Fruit fly (Drosophila melanogaster): Measurements from ENCODE around the gene CCT6.

CCT6 gene

dm6 chrX:15745905-15746681, at the start of gene CCT6, which contains the start of gene CG8944:
TSS of gene CCT6 (plus strand) at chrX:15746648.
TSS of gene CG8944 (minus strand) at chrX:15746231.
- peak; percentile 8 for TF ChIP-seq CG17801 (GFP tag; optimal IDR thresholded peaks at IDR 0.05; ENCODE audit: partially characterized antibody)

DNA sequence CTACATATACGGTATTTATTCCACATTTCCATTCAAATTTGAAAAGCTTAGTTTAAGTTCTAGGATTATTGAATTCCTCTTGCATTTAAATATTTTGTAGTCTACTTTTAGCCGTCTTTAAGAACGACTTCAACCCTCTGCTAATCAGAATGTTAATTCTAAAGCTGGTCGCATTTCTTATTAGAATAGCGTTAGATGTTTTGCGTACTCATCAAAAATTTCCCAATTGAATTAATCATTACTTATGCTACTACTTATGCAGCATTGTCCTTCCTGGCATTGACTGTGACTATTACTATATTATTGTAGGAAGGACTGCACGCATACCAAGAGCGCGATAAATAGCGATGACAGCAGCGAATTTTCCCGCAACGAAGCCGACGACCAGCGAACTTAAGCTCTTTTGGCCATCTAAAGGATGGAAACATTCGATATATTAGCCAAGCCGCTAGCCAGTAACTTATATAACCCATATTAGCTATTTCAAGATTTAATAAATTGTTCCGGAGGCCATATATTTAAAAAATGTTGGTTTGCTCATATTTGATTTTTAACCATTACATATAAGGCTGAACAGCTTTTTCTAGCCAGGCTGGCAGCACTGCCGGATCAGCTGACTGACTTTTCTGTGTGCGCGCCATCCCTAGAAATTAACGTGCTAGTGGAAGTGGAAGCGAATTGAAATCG, 49.5 kb upstream of the CCT6 start, which contains the start of gene CG8128:
CG8128 (plus strand) TSS at position 641 of the 687 bp plus-strand sequence.
- peak; percentile 8 for TF ChIP-seq CG17801 (GFP tag; optimal IDR thresholded peaks at IDR 0.05; ENCODE audit: partially characterized antibody)

DNA sequence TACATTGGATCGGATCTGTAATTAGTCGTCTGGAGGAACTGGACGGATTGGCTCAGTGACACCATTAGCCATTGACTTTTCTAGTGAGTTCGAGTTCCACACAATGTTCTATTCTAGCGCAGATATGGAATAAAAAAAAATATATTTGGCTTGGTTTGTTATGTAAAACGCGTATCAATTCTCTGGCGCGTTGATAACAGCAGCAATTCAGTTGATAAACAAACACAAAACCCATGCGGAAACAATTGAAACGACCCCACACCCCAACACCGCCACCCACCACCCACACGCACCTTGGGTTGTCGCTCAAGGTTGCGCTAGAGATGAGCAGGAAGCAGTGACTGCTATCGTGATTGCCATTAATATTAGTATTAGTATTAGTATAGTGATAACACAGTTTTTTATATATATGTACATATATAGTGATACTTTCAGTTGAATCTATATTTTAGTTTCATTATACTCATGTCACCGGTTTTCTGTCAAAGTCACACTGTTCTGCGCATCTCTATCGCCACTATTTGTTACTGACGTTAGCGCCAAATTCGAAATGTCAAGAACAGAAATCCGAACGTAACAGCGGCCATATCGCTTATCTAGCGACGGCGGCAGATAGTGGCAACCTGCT, 48.8 kb upstream of the CCT6 start:
- peak; percentile 86 for TF ChIP-seq CG17801 (GFP tag; optimal IDR thresholded peaks at IDR 0.05; ENCODE audit: partially characterized antibody)

DNA sequence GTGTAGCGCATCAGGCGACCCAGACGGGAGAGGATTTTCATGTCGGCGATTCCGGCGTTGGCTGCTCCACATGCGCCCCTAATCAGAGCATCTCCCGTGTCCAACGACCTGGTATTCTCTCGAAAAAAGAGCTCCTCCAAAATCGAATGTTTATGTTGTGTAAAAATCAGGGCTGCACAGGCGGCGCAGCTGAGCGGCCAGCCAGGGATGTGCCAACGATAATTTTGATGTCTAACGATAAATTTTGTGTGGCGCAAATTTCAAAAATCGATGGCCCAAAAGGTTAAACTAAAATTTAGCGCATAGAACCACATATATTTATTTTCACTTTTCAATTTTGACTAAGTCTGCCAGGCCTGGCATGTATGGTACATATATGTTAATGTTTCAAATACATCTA, 45.4 kb upstream of the CCT6 start, which contains the start of gene CG9240:
CG9240 (minus strand) TSS at position 213 of the 400 bp plus-strand sequence.
- peak; percentile 47 for TF ChIP-seq CG17801 (GFP tag; optimal IDR thresholded peaks at IDR 0.05; ENCODE audit: partially characterized antibody)

DNA sequence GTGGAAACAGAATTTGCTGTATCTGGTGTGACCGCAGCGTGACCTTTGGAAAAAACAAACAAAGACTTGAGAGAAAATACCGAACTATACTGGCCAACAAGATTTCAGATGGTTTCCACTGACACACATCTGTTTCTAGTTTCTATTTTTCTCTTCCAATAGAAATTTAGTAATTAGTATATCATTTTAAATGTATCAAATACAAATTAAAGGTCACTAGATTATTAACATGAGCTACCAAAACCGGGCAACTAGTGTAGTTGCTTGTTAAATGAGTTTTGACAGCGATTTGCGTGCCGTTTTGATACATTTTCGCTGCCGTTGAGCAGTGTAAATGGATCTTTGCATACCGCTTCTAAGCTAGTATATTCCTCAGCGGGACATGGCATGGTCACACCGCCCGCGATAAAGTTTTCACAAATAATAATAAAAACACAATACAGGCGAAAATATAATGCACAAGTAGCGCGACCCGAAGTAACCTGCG, 42.7 kb upstream of the CCT6 start, which contains the start of the genes Pis and Hap40:
Pis (minus strand) TSS at position 51 of the 487 bp plus-strand sequence.
Hap40 (plus strand) TSS at position 406 of the 487 bp plus-strand sequence.
- TF ChIP-seq CG17801 (GFP tag; optimal IDR thresholded peaks at IDR 0.05; ENCODE audit: partially characterized antibody) = no peak

dm6 chrX:15709624-15709983, 36.8 kb upstream of the CCT6 start:
- TF ChIP-seq CG17801 (GFP tag; optimal IDR thresholded peaks at IDR 0.05; ENCODE audit: partially characterized antibody) = no peak

dm6 chrX:15709984-15710750, 36.3 kb upstream of the CCT6 start, which contains the start of the genes CG9281 and CG15601:
TSS of gene CG9281 (minus strand) at chrX:15710539.
TSS of gene CG15601 (plus strand) at chrX:15710647.
- TF ChIP-seq CG17801 (GFP tag; optimal IDR thresholded peaks at IDR 0.05; ENCODE audit: partially characterized antibody) = peak; percentile 63

- TF ChIP-seq CG17801 (GFP tag; optimal IDR thresholded peaks at IDR 0.05; ENCODE audit: partially characterized antibody) = no peak
Measured at dm6 chrX:15710751-15711179, 35.7 kb upstream of the CCT6 start.

DNA sequence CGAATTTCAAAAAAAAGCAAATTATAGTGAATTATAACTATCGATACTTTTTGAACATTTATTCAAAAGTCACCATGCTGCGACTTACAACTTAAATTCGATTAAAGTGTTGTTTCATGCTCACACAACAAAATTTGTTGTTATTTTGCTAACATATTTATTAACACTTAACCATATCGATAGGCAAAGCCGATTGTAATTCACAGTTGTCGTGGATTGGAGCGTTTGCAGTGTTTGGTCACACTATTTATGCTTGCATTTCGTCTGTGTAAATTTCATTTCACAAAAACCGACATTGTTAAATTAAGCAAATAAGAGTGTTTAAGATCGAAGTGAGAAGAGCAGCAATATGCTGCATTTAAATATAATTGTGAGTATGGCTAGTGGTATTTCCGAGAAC, 34.0 kb upstream of the CCT6 start, which contains the start of gene HUWE1:
HUWE1 (plus strand) TSS at position 220 of the 400 bp plus-strand sequence.
- peak; percentile 59 for TF ChIP-seq CG17801 (GFP tag; optimal IDR thresholded peaks at IDR 0.05; ENCODE audit: partially characterized antibody)

dm6 chrX:15731968-15732367, 14.5 kb upstream of the CCT6 start, which contains the start of gene CG8191:
TSS of gene CG8191 (plus strand) at chrX:15732178.
- no peak for TF ChIP-seq CG17801 (GFP tag; optimal IDR thresholded peaks at IDR 0.05; ENCODE audit: partially characterized antibody)

- no peak for TF ChIP-seq CG17801 (GFP tag; optimal IDR thresholded peaks at IDR 0.05; ENCODE audit: partially characterized antibody)
Measured at dm6 chrX:15733192-15733892, 13.1 kb upstream of the CCT6 start.

DNA sequence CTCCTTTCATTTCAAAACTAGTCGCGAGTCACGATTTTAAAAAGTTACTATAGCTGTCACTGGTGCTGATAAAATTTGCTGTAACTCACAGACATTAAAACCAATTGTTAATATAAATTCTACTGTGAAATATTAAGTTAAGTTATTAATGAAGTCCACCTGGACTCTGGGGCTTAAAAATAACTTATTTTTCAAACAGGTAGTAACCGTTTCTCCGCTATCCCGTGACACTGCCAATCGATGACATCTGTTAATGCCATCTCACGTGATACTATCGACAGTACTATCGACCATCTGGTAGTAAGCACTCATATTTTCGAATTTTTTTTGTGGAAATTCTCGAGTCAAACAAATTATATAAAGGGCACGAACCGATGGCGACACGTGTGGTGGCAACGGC, 12.5 kb upstream of the CCT6 start, which contains the start of the genes CG12379 and MagR:
CG12379 (minus strand) TSS at position 2 of the 400 bp plus-strand sequence.
MagR (plus strand) TSS at position 276 of the 400 bp plus-strand sequence.
- peak; percentile 66 for TF ChIP-seq CG17801 (GFP tag; optimal IDR thresholded peaks at IDR 0.05; ENCODE audit: partially characterized antibody)

dm6 chrX:15737110-15737509, 9.3 kb upstream of the CCT6 start, which contains the start of gene Arp6:
TSS of gene Arp6 (minus strand) at chrX:15737120.
- TF ChIP-seq CG17801 (GFP tag; optimal IDR thresholded peaks at IDR 0.05; ENCODE audit: partially characterized antibody) = peak; percentile 17
